Worm (Caenorhabditis elegans) whole organism, young adult: ENCODE data around the gene T27C5.12.
"Not testable (repeated sequence)": the region's sequence is repeated elsewhere in the genome, so short reads cannot be mapped to it uniquely, and the experiment has no call there.

Experiments
- F57A8.1 ChIP-seq: fragments of 200-800 bp; sonication (Bioruptor generic); optimal IDR thresholded peaks from 2 replicates; lab custom pipeline; 2018; ENCODE audit warnings: mild to moderate bottlenecking, missing genetic modification characterization, moderate library complexity, missing compliant biosample characterization
- ZK185.1 ChIP-seq: sonication (generic microtip); optimal IDR thresholded peaks from 2 replicates; lab custom pipeline; 2016; ENCODE audit warnings: mild to moderate bottlenecking, missing genetic modification characterization, missing compliant biosample characterization; ENCODE audit not compliant: poor library complexity, severe bottlenecking
- ceh-27 ChIP-seq: fragments of 200-800 bp; sonication (Bioruptor generic); optimal IDR thresholded peaks from 2 replicates; lab custom pipeline; 2018; ENCODE audit warnings: mild to moderate bottlenecking, missing genetic modification characterization, moderate library complexity, missing compliant biosample characterization
- ceh-91 ChIP-seq: fragments of 200-800 bp; sonication (Bioruptor generic); IDR thresholded peaks from 2 replicates; pipeline ENCODE4 v1.3.6; 2022; ENCODE audit warnings: missing genetic modification reagents, missing genetic modification characterization, missing compliant biosample characterization
- let-526 ChIP-seq: fragments of 200-800 bp; sonication (Bioruptor generic); IDR thresholded peaks from 2 replicates; pipeline ENCODE4 v1.3.6; 2022; ENCODE audit warnings: missing genetic modification reagents, missing genetic modification characterization, missing compliant biosample characterization
- lir-1 ChIP-seq: fragments of 200-800 bp; sonication (Bioruptor generic); conservative IDR thresholded peaks from 2 replicates; pipeline ENCODE4 v1.3.6; 2022; ENCODE audit warnings: missing genetic modification reagents, missing genetic modification characterization, missing compliant biosample characterization
- lsy-27 ChIP-seq: sonication (generic microtip); optimal IDR thresholded peaks from 2 replicates; lab custom pipeline; 2017; ENCODE audit warnings: missing genetic modification characterization, mild to moderate bottlenecking, missing compliant biosample characterization, antibody characterized with exemption, missing genotype, borderline replicate concordance; ENCODE audit not compliant: insufficient read depth
- nfyb-1 ChIP-seq: fragments of 200-800 bp; sonication (Bioruptor generic); IDR thresholded peaks from 2 replicates; pipeline ENCODE4 v1.3.6; 2022; ENCODE audit warnings: missing genetic modification reagents, missing genetic modification characterization, missing compliant biosample characterization
- nhr-120 ChIP-seq: fragments of 200-800 bp; sonication (Bioruptor generic); IDR thresholded peaks from 2 replicates; pipeline ENCODE4 v1.3.6; 2022; ENCODE audit warnings: missing genetic modification characterization, missing compliant biosample characterization
- nhr-80 ChIP-seq: sonication (generic microtip); optimal IDR thresholded peaks from 2 replicates; lab custom pipeline; 2016; ENCODE audit warnings: missing genetic modification characterization, missing compliant biosample characterization
- pha-4 ChIP-seq: fragments of 150-350 bp; sonication (generic microtip); optimal IDR thresholded peaks from 2 replicates; lab custom pipeline; 2014; ENCODE audit warnings: missing biosample characterization, missing genetic modification reagents, missing genetic modification characterization
- ztf-6 ChIP-seq: fragments of 200-800 bp; sonication (Bioruptor generic); IDR thresholded peaks from 2 replicates; pipeline ENCODE4 v1.3.6; 2022; ENCODE audit warnings: missing genetic modification reagents, missing genetic modification characterization, missing compliant biosample characterization

DNA sequence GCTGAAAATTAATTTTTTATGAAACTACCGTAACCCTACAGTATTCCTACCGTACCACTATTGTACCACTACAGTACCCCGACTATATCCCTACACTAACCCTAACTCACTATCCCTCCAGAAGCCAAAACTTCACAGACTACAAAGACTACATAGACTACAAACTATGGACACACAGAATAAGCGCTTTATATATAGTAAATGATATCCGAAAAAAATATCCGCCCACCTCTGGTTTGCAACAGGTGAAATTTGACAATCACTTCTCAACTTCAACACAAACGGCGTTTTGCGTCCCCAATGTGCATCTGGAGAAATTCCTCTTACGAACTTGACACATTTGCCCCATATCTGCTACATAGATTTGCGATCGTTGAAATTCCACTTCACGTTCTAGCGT, 5.1 kb upstream of the T27C5.12 start, which contains the start of gene srh-132:
- TF ChIP-seq ceh-27 (GFP tag; lab: Kevin White, UChicago); nfyb-1 (GFP tag; lab: Robert Waterston, UW); nhr-80; ceh-91; ZK185.1 (tag; lab: Kevin White, UChicago); F57A8.1 (GFP tag; lab: Kevin White, UChicago); lsy-27 (tag; lab: Kevin White, UChicago); nhr-120 (GFP tag; lab: Robert Waterston, UW); ztf-6 (GFP tag; lab: Robert Waterston, UW); pha-4 (tag; lab: Kevin White, UChicago); lir-1 (GFP tag; lab: Robert Waterston, UW); let-526 (GFP tag; lab: Robert Waterston, UW): not testable (repeated sequence)
